Worm (Caenorhabditis elegans): ENCODE measurements around the gene nhr-134.

nhr-134 gene

DNA sequence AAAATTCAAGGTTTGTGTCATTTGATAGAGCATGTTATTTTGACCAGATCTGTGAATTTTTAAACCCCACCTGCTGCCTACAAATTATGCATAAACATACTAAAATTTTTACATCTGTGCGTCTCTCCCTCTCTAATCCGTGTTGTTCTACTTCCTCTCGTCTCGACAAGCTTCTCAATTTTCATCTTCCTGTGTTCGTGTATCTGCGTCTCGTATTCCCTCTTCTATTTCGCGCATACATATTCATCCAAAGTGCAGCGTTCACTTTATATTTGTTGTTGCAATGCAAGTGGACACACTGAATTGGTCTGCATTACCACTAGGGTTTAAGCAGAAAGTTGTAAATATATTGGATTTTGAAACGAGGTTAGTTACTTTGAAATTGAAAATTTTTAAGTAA is 47.5 kb downstream of the nhr-134 start, which contains the start of gene fbxa-137:
fbxa-137 (plus strand) TSS at position 274 of the 400 bp plus-strand sequence.
- TF ChIP-seq unc-55 (GFP tag; optimal IDR thresholded peaks at IDR 0.05) (peak; percentile 62), C34F6.9 (tag; optimal IDR thresholded peaks at IDR 0.05) (peak; percentile 21), egl-27 (tag; optimal IDR thresholded peaks at IDR 0.05) (no peak)

DNA sequence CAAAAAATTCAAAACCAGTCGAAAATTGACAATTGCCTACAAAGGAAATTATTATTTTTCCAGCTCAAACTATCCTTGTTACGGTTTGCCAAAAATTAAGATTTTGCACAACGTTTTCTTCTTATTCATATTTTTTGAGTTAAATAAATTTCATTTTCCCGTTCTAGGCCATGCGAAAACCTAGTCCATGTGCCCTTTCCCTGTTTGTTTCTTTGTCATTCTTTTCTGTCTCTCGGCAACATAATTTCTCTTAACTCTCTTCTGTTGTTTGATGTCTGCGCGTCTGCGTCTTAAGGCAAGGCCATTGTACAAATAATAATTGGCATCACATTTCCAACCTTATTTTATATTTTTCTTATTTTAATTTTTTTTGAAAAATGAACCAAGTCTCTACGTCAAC is 50.5 kb downstream of the nhr-134 start, which contains the start of gene nhr-228:
nhr-228 (plus strand) TSS at position 261 of the 400 bp plus-strand sequence.
- TF ChIP-seq mab-5 (tag; optimal IDR thresholded peaks at IDR 0.05), result no peak
- peak; percentile 45 for TF ChIP-seq sma-9 (GFP tag; optimal IDR thresholded peaks at IDR 0.05)
- no peak for TF ChIP-seq sma-9 (tag; optimal IDR thresholded peaks at IDR 0.05)
- no peak for TF ChIP-seq nhr-11 (tag; optimal IDR thresholded peaks at IDR 0.05)
- TF ChIP-seq C34F6.9 (tag; optimal IDR thresholded peaks at IDR 0.05), result peak; percentile 60
- no peak for TF ChIP-seq nhr-10 (tag; optimal IDR thresholded peaks at IDR 0.05)
- TF ChIP-seq ztf-1 (GFP tag; conservative IDR thresholded peaks at IDR 0.05), result no peak
- no peak for TF ChIP-seq nhr-21 (tag; optimal IDR thresholded peaks at IDR 0.05)
- TF ChIP-seq unc-55 (GFP tag; optimal IDR thresholded peaks at IDR 0.05), result peak; percentile 29
- no peak for TF ChIP-seq nhr-23 (tag; optimal IDR thresholded peaks at IDR 0.05)
- no peak for TF ChIP-seq egl-27 (tag; optimal IDR thresholded peaks at IDR 0.05)
- no peak for TF ChIP-seq nhr-12 (tag; optimal IDR thresholded peaks at IDR 0.05)
- peak in 1 of 2 experiments; percentile 54 for TF ChIP-seq lsy-2 (tag; optimal IDR thresholded peaks at IDR 0.05)
- TF ChIP-seq gmeb-1 (tag; optimal IDR thresholded peaks at IDR 0.05), result peak; percentile 13
- no peak for TF ChIP-seq sem-4 (tag; optimal IDR thresholded peaks at IDR 0.05)
- no peak for TF ChIP-seq sma-3 (GFP tag; optimal IDR thresholded peaks at IDR 0.05)
- TF ChIP-seq unc-62 (GFP tag; optimal IDR thresholded peaks at IDR 0.05), result no peak
- TF ChIP-seq alr-1 (tag; optimal IDR thresholded peaks at IDR 0.05), result no peak
- TF ChIP-seq fos-1 (tag; optimal IDR thresholded peaks at IDR 0.05), result peak; percentile 74
- TF ChIP-seq lin-11 (tag; optimal IDR thresholded peaks at IDR 0.05), result no peak
- no peak for TF ChIP-seq snpc-4 (tag; optimal IDR thresholded peaks at IDR 0.05)
- TF ChIP-seq crh-2 (tag; optimal IDR thresholded peaks at IDR 0.05), result peak; percentile 17
- peak; percentile 19 for TF ChIP-seq blmp-1 (tag; optimal IDR thresholded peaks at IDR 0.05; ENCODE audit: insufficient read depth)
- TF ChIP-seq ztf-4 (tag; optimal IDR thresholded peaks at IDR 0.05), result no peak
- TF ChIP-seq elt-1 (tag; optimal IDR thresholded peaks at IDR 0.05), result no peak
- no peak for TF ChIP-seq dmd-4 (tag; optimal IDR thresholded peaks at IDR 0.05)
- no peak for TF ChIP-seq lin-13 (GFP tag; optimal IDR thresholded peaks at IDR 0.05)
- no peak for TF ChIP-seq Y55F3AM.14 (GFP tag; optimal IDR thresholded peaks at IDR 0.05)
- TF ChIP-seq nhr-129 (tag; optimal IDR thresholded peaks at IDR 0.05), result peak; percentile 41
- TF ChIP-seq skn-1 (tag; optimal IDR thresholded peaks at IDR 0.05), result peak; percentile 77
- TF ChIP-seq nhr-237 (tag; optimal IDR thresholded peaks at IDR 0.05), result no peak
- TF ChIP-seq mdl-1 (tag; optimal IDR thresholded peaks at IDR 0.05), result no peak
- no peak for TF ChIP-seq ztf-11 (tag; optimal IDR thresholded peaks at IDR 0.05)
- TF ChIP-seq ama-1 (optimal IDR thresholded peaks at IDR 0.05), result no peak
- TF ChIP-seq ZK546.5 (tag; optimal IDR thresholded peaks at IDR 0.05), result no peak
- no peak for TF ChIP-seq peb-1 (tag; optimal IDR thresholded peaks at IDR 0.05)
- no peak for TF ChIP-seq mbf-1 (tag; optimal IDR thresholded peaks at IDR 0.05)
- no peak for TF ChIP-seq unc-39 (tag; optimal IDR thresholded peaks at IDR 0.05)
- peak; percentile 15 for TF ChIP-seq F13H6.1 (tag; optimal IDR thresholded peaks at IDR 0.05)
- TF ChIP-seq ceh-16 (tag; optimal IDR thresholded peaks at IDR 0.05), result no peak
- no peak for TF ChIP-seq lin-39 (tag; optimal IDR thresholded peaks at IDR 0.05)
- TF ChIP-seq nhr-25 (tag; optimal IDR thresholded peaks at IDR 0.05), result peak; percentile 15
- TF ChIP-seq nhr-77 (tag; optimal IDR thresholded peaks at IDR 0.05), result no peak
- TF ChIP-seq zag-1 (tag; optimal IDR thresholded peaks at IDR 0.05), result no peak
- TF ChIP-seq R02D3.7 (tag; optimal IDR thresholded peaks at IDR 0.05), result no peak
- no peak for TF ChIP-seq elt-3 (tag; optimal IDR thresholded peaks at IDR 0.05)
- TF ChIP-seq nhr-6 (tag; optimal IDR thresholded peaks at IDR 0.05), result no peak
- no peak for TF ChIP-seq aly-2 (tag; optimal IDR thresholded peaks at IDR 0.05)
- no peak for TF ChIP-seq ceh-82 (tag; optimal IDR thresholded peaks at IDR 0.05)
